Worm (Caenorhabditis elegans): ENCODE data around the gene afmd-2.

Gene afmd-2

ce11 chrIV:13557393-13557792 lies 48.4 kb downstream of the afmd-2 start:
- TF ChIP-seq zag-1 (tag; optimal IDR thresholded peaks at IDR 0.05) (no peak), aly-2 (tag; optimal IDR thresholded peaks at IDR 0.05) (no peak), ztf-4 (tag; optimal IDR thresholded peaks at IDR 0.05) (no peak), nhr-129 (tag; optimal IDR thresholded peaks at IDR 0.05) (peak; percentile 58)

- TF ChIP-seq mdl-1 (tag; optimal IDR thresholded peaks at IDR 0.05) (no peak), unc-55 (GFP tag; optimal IDR thresholded peaks at IDR 0.05) (no peak), zag-1 (tag; optimal IDR thresholded peaks at IDR 0.05) (no peak), alr-1 (tag; optimal IDR thresholded peaks at IDR 0.05) (no peak), ZK546.5 (tag; optimal IDR thresholded peaks at IDR 0.05) (no peak), aly-2 (tag; optimal IDR thresholded peaks at IDR 0.05) (no peak), ceh-82 (tag; optimal IDR thresholded peaks at IDR 0.05) (no peak), nhr-12 (tag; optimal IDR thresholded peaks at IDR 0.05) (no peak), unc-62 (GFP tag; optimal IDR thresholded peaks at IDR 0.05) (no peak), lin-11 (tag; optimal IDR thresholded peaks at IDR 0.05) (no peak), sem-4 (tag; optimal IDR thresholded peaks at IDR 0.05) (no peak), nhr-25 (tag; optimal IDR thresholded peaks at IDR 0.05) (no peak), ztf-1 (GFP tag; conservative IDR thresholded peaks at IDR 0.05) (no peak), nhr-23 (tag; optimal IDR thresholded peaks at IDR 0.05) (no peak), C34F6.9 (tag; optimal IDR thresholded peaks at IDR 0.05) (no peak), nhr-129 (tag; optimal IDR thresholded peaks at IDR 0.05) (no peak), peb-1 (tag; optimal IDR thresholded peaks at IDR 0.05) (no peak), ama-1 (optimal IDR thresholded peaks at IDR 0.05) (no peak)
These were observed 50.0 kb downstream of the afmd-2 start for ce11 chrIV:13559020-13559419.

- TF ChIP-seq lsy-2 (tag; optimal IDR thresholded peaks at IDR 0.05) (no peak), ceh-82 (tag; optimal IDR thresholded peaks at IDR 0.05) (no peak), nhr-129 (tag; optimal IDR thresholded peaks at IDR 0.05) (peak; percentile 42), Y55F3AM.14 (GFP tag; optimal IDR thresholded peaks at IDR 0.05) (no peak)
These were observed 52.6 kb downstream of the afmd-2 start, which contains the start of the genes Y45F10B.13 and qui-1 for ce11 chrIV:13561629-13562028. Y45F10B.13 (minus strand) TSS chrIV:13561729. qui-1 (plus strand) TSS chrIV:13561861.
